Fruit fly (Drosophila melanogaster) ovary, adult (tissue): ENCODE measurements around the gene CG14610.
A peak's percentile ranks its signal among the peaks of the same experiment; 100 is the strongest.

Experiments
- CG17801 ChIP-seq: fragments of 200-800 bp; optimal IDR thresholded peaks from 2 replicates; lab custom pipeline; 2019; ENCODE audit warnings: missing biosample characterization, mild to moderate bottlenecking, missing genetic modification characterization, moderate library complexity; ENCODE audit not compliant: partially characterized antibody

The CG14610 gene

DNA sequence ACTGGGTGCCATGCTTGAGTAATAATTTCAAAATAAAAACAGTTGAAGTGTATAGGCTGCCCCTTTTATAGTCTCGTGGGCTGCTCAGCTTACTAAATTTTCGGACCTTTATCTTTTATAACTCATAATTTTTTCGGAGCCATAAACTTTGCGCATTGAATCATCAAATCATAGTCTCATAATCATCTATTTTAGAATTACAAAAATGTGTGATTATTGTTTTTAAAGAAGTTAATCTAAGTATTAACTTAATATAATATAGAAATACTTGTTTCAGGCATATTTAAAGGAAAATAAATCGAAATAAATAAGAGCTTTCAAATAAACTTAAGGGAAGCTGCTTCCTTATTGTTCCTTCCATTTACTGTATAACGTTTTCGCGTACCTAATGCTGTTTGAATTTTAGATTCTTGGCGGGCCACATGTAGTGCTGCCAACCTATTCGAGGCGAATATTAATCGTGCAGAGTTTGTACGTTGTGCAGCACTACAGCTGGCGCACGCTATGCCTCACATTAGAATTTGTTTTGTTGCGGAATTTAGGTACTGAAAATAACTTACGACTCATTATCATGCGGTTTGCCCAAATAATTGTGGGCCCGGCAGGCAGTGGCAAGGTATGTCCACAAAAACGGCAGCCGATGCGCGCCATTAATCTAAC, at the start of gene CG14610, which contains the start of gene CG2656:
Gene CG14610, minus strand, starts transcription at position 51 of the 660 bp plus-strand sequence.
Gene CG2656, plus strand, starts transcription at position 480 of the 660 bp plus-strand sequence.
- TF ChIP-seq CG17801, result peak; percentile 56

DNA sequence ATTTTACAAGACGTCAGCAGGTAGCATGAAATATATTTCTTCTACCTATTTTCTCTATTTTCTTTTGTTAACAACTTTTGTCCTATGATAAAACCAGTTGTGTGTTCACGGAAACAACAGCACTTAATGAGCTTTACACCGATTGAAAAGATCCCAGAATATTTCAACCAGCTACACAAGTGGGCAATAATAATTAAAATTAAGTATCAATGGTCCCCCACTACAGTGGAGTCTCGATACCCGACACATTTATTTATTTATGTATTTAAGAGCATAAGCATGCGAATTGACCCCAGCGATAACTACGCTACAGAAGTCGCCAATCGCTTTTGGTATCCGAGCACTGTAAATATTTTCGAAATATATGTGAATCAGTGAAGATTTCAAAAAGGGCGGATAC, 44.6 kb upstream of the CG14610 start:
- no peak for TF ChIP-seq CG17801

DNA sequence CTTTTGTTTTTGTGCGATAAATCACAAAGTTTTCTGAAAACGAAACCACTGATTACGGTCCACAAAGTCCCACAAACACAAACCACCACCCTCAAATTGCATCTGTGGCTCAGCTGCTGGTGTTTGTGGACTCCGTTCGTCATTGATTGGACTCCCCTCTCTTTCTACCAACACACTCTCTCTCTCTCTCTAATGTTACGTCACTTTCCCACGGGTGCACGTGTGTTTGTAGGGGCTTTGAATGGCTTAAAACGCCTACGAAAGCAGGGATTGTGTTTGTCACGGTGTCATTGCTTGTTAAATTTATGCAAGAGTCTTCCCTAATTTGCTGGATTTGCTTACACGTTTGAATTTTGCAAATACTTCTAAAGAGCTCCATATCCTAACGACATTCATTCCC, 43.9 kb upstream of the CG14610 start:
- no peak for TF ChIP-seq CG17801

DNA sequence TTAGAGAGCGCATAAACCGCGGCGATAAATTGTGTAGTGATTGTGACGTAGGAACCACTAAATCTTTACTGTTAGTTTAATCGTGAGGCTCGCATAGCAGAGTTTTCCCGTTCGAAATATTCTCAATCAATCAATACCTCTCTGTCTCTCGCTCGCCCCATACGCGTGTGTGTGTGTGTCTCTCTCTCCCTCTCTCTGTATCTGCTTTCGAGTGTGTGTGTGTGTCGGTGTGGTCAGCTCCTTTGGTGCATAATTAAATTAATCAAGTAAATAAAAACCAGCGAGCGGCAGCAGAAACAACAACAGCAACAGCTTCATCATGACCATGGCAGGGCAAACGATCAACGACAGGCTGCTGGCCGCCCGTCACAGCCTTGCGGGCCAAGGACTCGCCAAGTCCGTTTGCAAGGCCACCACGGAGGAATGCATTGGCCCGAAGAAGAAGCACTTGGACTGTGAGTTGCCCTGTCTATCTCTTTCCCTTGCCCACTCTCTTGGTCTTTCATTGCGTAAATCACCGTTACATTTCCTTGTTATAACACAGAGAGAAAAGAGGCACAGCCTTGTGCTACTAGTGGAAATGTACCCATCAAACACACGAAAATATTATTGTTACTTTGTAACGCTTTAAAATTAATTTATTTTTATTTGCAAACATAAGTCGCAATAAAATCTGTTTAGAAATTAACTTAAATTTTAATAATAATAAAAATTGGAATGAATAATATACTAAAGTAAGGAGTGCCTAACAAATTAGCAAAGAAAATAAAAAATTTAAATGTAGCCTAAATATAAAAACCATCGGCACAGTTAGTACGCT, 43.2 kb upstream of the CG14610 start:
- no peak for TF ChIP-seq CG17801

DNA sequence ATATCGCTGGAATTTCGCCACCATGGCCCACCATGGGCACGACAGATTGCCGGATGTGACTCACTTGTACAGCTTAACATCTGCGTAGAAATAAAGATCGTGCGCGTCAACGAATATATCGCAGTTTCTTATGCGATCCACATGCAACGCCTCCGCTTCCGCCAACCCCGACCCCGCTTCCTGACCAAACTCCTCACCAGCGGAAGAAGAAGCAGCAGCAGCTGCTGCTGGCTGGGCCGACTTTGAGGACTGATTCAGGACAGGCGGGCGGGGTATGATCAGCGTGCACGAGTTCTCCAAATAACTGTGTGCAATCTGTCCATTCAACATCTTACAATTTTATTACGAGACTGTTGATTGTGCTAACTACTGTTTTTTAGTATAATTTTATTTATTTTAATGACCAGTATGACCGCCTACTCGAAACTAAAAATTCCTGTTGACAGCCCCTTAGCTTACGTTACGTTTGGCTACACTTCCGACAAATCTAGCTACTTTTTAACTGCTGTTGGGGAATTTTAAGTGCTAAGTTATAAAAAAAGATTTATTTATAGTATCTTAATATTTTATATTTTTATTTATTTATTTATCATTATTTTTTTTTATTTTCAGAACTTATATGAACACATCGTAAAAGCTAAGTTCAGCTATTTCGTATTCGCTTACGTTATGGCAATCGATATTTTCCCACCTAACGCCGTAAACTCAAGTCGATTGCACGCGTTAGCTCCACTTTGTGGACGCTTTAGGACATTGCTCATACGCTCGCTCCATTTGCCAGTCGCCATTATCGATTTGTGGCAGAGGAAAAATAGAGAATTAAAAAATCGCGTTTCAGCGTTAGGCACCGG, 42.4 kb upstream of the CG14610 start, which contains the start of the genes CG10055 and lap:
Gene CG10055, minus strand, starts transcription at position 432 of the 851 bp plus-strand sequence.
Gene lap, plus strand, starts transcription at position 753 of the 851 bp plus-strand sequence.
- no peak for TF ChIP-seq CG17801

DNA sequence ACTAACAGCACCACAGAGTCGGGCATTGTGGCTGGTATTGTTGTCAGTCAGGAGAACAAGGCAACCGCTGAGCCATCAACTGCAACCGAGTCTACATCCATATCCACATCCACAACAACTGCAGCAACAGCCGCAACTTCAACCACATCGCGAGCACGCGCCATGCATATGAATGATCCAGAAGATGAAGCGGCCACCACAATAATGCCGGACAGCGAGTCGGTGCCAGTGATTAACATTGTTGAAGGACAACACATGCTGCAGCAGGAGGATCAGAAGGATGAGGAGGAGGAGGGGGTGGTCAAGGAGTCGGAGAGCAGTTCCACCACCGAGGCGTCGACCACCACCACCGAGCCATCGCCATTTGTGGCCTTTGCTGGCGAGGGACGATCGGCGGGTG, 30.7 kb upstream of the CG14610 start:
- TF ChIP-seq CG17801, result no peak

DNA sequence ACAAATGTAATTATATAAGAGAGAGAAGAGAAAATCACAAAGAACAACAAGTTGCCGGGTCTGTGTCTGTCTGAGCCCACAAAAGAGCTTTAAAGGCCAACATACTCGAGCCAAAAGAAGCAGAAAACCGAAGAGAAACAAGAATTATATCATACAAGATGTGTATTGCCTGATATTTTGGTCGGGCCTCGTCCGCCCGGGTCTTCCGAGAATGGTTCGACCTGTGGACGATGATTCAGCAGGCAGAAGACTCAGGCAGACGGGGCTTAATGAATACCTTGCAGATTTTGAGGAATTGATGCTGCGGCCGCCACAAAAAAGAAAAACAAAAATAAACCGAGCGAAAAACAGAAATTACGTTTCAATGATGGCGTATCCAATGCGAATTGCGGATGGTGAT, 28.9 kb upstream of the CG14610 start:
- no peak for TF ChIP-seq CG17801

DNA sequence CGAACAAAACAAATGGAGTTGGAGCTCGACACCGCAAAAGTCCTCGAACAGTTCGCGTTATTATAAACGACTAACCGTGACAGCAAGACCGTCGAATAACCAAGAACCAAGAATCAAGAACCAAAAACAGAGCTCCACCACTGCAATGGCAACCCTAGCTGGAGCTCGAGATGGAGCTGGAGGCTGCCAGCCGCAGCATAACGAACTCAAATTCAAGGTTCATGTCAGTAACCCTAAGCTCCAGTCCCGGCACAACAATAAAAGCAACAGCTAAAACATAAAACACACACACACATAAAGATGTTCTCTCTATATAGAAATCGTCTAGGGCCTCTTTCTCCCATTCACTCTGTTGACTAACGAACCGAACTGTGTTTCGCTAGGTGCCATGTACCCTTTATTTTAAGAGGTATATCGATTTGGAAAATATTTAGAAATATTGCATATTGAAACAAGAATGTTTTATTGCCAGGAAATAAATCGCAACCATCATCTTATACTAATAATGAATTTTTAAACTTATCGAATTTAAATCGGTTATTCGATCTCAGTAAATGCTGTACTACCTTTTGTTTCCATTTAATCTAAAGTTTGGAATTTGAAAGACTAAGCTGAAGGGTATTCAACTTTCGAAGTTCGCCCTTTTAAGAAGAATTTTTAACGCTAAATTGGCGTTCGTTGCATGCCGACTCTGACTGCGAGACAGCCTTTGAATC, 27.4 kb upstream of the CG14610 start:
- no peak for TF ChIP-seq CG17801

DNA sequence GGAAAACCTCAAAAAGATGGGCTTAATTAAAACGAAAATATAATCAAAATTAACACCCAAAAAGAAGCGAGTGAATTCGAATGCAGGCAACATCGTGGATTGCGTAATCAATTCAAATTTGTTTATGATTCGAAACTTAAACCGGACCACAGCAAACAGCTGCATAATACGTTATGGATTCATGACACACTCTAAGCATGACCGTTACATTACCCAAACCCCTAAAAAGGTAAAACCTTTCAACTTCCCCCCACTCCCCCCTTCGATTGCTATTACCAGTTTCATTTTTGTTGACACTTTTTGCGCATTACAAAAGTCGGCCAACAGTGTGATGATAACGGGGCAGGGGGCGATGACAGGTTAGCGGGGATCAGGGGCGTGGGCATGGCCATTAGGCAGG, 25.8 kb upstream of the CG14610 start:
- TF ChIP-seq CG17801, result no peak

DNA sequence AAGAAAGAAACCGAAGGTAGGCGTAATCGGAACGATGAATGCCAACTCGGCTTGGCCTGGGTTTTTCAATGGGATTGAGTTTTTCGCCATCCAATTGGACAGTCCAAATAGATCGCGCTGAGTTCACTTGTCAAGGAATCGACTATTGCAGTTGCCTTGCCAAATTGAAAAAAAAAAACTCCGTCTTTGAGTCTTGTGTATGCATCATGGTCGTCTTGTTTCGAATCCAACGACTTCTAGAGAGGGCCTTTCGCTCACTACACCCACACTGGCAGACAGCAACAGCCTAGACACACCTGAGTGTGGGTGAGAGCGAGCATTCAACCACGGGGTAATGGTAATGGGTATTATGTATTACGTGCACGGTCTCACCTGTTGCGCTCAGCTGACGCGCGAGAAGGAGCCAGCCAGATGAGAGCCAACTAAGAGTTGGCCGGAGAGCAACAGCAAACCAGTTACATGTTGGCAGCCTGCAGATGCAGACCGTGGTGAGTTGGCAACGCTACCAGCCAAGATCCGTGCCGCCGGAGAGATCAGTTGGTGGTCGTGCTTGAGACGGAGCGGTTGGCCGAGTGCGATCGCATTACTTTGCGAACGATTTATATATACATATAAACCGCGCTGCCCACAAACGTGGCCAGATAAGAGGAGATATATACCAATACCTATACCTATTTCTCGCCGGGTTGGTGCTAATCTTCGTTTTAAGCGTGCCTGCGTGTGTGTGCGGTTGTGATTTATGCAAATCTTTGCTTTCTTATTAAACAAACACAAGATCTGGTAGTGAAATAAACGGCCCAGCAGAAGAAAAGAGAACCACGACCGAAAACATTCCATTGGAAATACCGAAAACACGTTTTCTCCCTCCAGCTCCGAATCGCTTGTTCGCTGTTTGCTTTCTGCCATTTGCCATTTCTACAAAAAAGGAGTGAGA, 18.5 kb upstream of the CG14610 start, which contains the start of gene sas:
Gene sas, plus strand, starts transcription at position 453 of the 934 bp plus-strand sequence.
- TF ChIP-seq CG17801, result no peak

DNA sequence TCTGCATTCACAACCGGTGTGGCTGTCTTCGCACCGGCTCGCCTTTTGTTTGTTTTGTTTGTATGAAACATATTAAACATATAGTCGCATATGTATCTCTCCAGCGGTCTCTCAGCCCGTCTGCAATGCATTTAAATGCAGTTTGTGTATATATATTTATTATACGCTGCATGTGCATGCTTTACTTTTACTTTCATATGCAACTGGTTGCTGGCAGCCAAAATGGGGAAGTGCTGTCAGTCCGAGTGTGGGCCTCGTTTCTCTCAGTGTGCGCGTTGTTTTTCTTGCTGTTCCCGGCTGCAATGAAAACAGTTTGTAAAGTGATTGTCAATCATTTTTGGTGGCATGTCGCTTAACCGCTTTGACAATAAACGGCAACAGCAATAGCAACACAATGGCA, 15.5 kb upstream of the CG14610 start:
- TF ChIP-seq CG17801, result no peak

DNA sequence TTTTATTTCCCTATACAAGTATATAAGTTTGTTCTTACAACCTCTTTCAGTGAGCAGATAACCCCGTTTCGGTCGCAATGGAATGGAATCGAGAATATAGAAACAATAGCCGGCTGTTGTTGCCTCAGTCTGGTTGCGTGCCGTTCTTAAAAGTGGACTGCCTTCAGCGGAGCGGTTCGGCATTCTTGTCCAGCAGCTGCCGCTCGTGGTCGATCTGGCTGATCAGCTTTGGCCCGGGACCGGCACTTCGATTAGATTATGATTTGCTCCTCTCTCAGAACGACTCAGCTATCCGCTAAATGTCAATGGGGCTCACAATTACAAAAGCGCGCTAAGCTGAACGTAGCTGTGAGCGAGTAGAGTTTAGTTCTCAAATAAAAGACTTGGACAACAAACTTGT, 13.0 kb upstream of the CG14610 start:
- TF ChIP-seq CG17801, result no peak

DNA sequence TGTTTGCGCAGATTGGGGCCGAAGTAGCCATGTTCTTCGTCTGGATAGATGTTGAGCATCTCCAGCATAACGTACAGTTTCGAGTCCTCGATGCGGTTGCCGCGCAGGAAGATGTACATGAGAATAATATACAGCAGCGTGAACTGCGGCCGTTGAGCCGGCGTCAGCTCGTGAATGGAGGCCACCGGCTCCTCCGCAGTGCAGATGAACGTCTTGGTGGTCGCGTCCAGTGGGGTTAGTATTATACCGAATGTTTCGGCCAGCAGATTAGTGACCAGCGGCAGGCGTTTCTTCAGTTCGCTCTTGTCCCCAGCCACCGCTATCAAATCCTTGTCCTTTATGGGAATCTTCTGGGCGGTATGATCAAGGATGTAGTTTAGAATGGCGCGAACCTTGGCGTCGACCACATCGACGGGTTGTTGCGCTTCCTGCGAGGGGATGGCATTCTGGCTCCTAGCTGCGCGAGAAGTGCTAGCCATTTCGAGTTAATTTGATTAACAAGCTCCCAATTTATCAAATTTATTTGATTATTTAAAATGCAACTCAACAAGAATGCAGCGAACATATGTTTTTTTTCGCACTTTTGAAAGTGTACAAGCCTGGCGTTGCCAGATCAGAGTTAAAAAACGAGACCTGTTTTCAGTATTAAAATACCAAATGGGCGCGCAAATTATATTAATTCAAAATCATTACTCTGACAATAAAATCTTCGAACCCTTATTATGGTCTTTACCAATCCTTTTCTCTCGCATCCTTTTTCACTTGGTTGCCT, 10.7 kb upstream of the CG14610 start, which contains the start of gene MAGE:
Gene MAGE, minus strand, starts transcription at position 595 of the 772 bp plus-strand sequence.
- TF ChIP-seq CG17801, result no peak
